Fruit fly (Drosophila melanogaster) whole organism, embryonic: Measurements from ENCODE around the gene ind.

Experiments used
- Ada2b ChIP-seq: fragments of 200-800 bp; sonication (Bioruptor generic); IDR thresholded peaks from 2 replicates; pipeline ENCODE4 v1.3.6; 2022; ENCODE audit warnings: missing biosample characterization, missing genetic modification characterization
- Asciz ChIP-seq: fragments of 200-800 bp; sonication (Bioruptor generic); optimal IDR thresholded peaks from 2 replicates; lab custom pipeline; 2017; ENCODE audit warnings: missing biosample characterization, mild to moderate bottlenecking, missing genetic modification characterization, missing genetic modification reagents
- Awh ChIP-seq: fragments of 200-800 bp; sonication (Bioruptor generic); IDR thresholded peaks from 2 replicates; pipeline ENCODE4, ENCODE4 v1.3.6; 2022; ENCODE audit warnings: missing biosample characterization, missing genetic modification characterization
- Bgb ChIP-seq: fragments of 200-800 bp; sonication (Bioruptor generic); IDR thresholded peaks from 2 replicates; pipeline ENCODE4 v1.3.6; 2022; ENCODE audit warnings: missing biosample characterization, missing genetic modification characterization; ENCODE audit not compliant: partially characterized antibody
- Bteb2 ChIP-seq: fragments of 200-800 bp; sonication (Bioruptor generic); optimal IDR thresholded peaks from 2 replicates; lab custom pipeline; 2016; ENCODE audit warnings: missing biosample characterization, missing genetic modification characterization
- CG10565 ChIP-seq: fragments of 200-800 bp; sonication (Bioruptor generic); optimal IDR thresholded peaks from 3 replicates; lab custom pipeline; 2016; ENCODE audit warnings: missing biosample characterization, mild to moderate bottlenecking, missing genetic modification characterization
- CG10654 ChIP-seq: fragments of 200-800 bp; sonication (Bioruptor generic); optimal IDR thresholded peaks from 2 replicates; lab custom pipeline; 2016; ENCODE audit warnings: missing biosample characterization, missing genetic modification characterization
- CG11085 ChIP-seq: fragments of 200-800 bp; sonication (Bioruptor generic); IDR thresholded peaks from 2 replicates; pipeline ENCODE4 v1.3.6; 2022; ENCODE audit warnings: missing biosample characterization, missing genetic modification characterization
- CG11456 ChIP-seq: fragments of 200-800 bp; sonication (Bioruptor generic); IDR thresholded peaks from 3 replicates; pipeline ENCODE4 v1.3.6; 2022; ENCODE audit warnings: missing biosample characterization, missing genetic modification characterization
- CG11560 ChIP-seq: fragments of 200-800 bp; sonication (Bioruptor generic); IDR thresholded peaks from 3 replicates; pipeline ENCODE4 v1.3.6; 2022; ENCODE audit warnings: missing biosample characterization, missing genetic modification characterization
- CG12071 ChIP-seq: fragments of 200-800 bp; sonication (Bioruptor generic); optimal IDR thresholded peaks from 3 replicates; lab custom pipeline; 2018; ENCODE audit warnings: missing biosample characterization, mild to moderate bottlenecking, missing genetic modification characterization
- CG12219 ChIP-seq: fragments of 200-800 bp; sonication (Bioruptor generic); optimal IDR thresholded peaks from 3 replicates; lab custom pipeline; 2018; ENCODE audit warnings: missing biosample characterization, mild to moderate bottlenecking, missing genetic modification characterization
- CG12769 ChIP-seq: fragments of 200-800 bp; sonication (Bioruptor generic); optimal IDR thresholded peaks from 2 replicates; lab custom pipeline; 2019; ENCODE audit warnings: missing biosample characterization, mild to moderate bottlenecking, missing genetic modification characterization, moderate library complexity
- CG13424 ChIP-seq: fragments of 200-800 bp; sonication (Bioruptor generic); optimal IDR thresholded peaks from 2 replicates; lab custom pipeline; 2019; ENCODE audit warnings: missing biosample characterization, mild to moderate bottlenecking, missing genetic modification characterization, moderate library complexity
- CG14014 ChIP-seq: fragments of 200-800 bp; sonication (Bioruptor generic); IDR thresholded peaks from 2 replicates; pipeline ENCODE4 v1.3.6; 2022; ENCODE audit warnings: missing biosample characterization, missing genetic modification characterization
- CG14050 ChIP-seq: fragments of 200-800 bp; sonication (Bioruptor generic); IDR thresholded peaks from 3 replicates; pipeline ENCODE4 v1.3.6; 2022; ENCODE audit warnings: missing biosample characterization, missing genetic modification characterization
- CG15073 ChIP-seq: fragments of 200-800 bp; sonication (Bioruptor generic); optimal IDR thresholded peaks from 2 replicates; lab custom pipeline; 2016; ENCODE audit warnings: missing biosample characterization, missing genetic modification characterization
- CG17186 ChIP-seq: fragments of 200-800 bp; sonication (Bioruptor generic); optimal IDR thresholded peaks from 3 replicates; lab custom pipeline; 2017; ENCODE audit warnings: missing biosample characterization, missing genetic modification reagents, missing genetic modification characterization
- CG17328 ChIP-seq: fragments of 200-800 bp; sonication (Bioruptor generic); IDR thresholded peaks from 2 replicates; pipeline ENCODE4 v1.3.6; 2022; ENCODE audit warnings: missing biosample characterization, missing genetic modification characterization
- CG17385 ChIP-seq: fragments of 200-800 bp; sonication (Bioruptor generic); optimal IDR thresholded peaks from 3 replicates; lab custom pipeline; 2018; ENCODE audit warnings: missing biosample characterization, mild to moderate bottlenecking, missing genetic modification characterization
- CG3847 ChIP-seq: fragments of 200-800 bp; sonication (Bioruptor generic); IDR thresholded peaks from 2 replicates; pipeline ENCODE4 v1.3.6; 2022; ENCODE audit warnings: missing biosample characterization, missing genetic modification characterization
- CG6272 ChIP-seq: fragments of 200-800 bp; sonication (Bioruptor generic); IDR thresholded peaks from 2 replicates; pipeline ENCODE4 v1.3.6; 2022; ENCODE audit warnings: missing biosample characterization, missing genetic modification characterization
- CG6765 ChIP-seq: fragments of 200-800 bp; sonication (Bioruptor generic); optimal IDR thresholded peaks from 3 replicates; lab custom pipeline; 2017; ENCODE audit warnings: missing biosample characterization, mild to moderate bottlenecking, missing genetic modification characterization
- CG7556 ChIP-seq: fragments of 200-800 bp; sonication (Bioruptor generic); optimal IDR thresholded peaks from 2 replicates; lab custom pipeline; 2017; ENCODE audit warnings: missing biosample characterization, mild to moderate bottlenecking, missing genetic modification characterization
- CG9609 ChIP-seq: fragments of 200-800 bp; sonication (Bioruptor generic); optimal IDR thresholded peaks from 3 replicates; lab custom pipeline; 2016; ENCODE audit warnings: missing biosample characterization, missing genetic modification characterization
- CG9876 ChIP-seq: fragments of 200-800 bp; sonication (Bioruptor generic); optimal IDR thresholded peaks from 2 replicates; lab custom pipeline; 2016; ENCODE audit warnings: missing biosample characterization, missing genetic modification characterization
- CG9932 ChIP-seq: fragments of 200-800 bp; sonication (Bioruptor generic); IDR thresholded peaks from 2 replicates; pipeline ENCODE4 v1.3.6; 2022; ENCODE audit warnings: missing biosample characterization, missing genetic modification characterization
- Kr ChIP-seq: fragments of 200-800 bp; sonication (Bioruptor generic); optimal IDR thresholded peaks from 2 replicates; lab custom pipeline; 2017; ENCODE audit warnings: missing biosample characterization, mild to moderate bottlenecking, missing genetic modification characterization
- Lpt ChIP-seq: fragments of >200 bp; optimal IDR thresholded peaks from 2 replicates; lab custom pipeline; 2018; ENCODE audit warnings: missing biosample characterization, missing genetic modification characterization
- MBD-R2 ChIP-seq: fragments of 200-800 bp; sonication (Bioruptor generic); IDR thresholded peaks from 2 replicates; pipeline ENCODE4 v1.3.6; 2022; ENCODE audit warnings: missing biosample characterization, missing genetic modification characterization
- MESR4 ChIP-seq: fragments of 200-800 bp; sonication (Bioruptor generic); optimal IDR thresholded peaks from 2 replicates; lab custom pipeline; 2018; ENCODE audit warnings: missing biosample characterization, mild to moderate bottlenecking, missing genetic modification characterization, moderate library complexity
- NC2α ChIP-seq: fragments of 200-800 bp; sonication (Bioruptor generic); optimal IDR thresholded peaks from 2 replicates; lab custom pipeline; 2016; ENCODE audit warnings: missing biosample characterization, missing genetic modification characterization
- NC2β ChIP-seq: fragments of 200-800 bp; sonication (Bioruptor generic); optimal IDR thresholded peaks from 2 replicates; lab custom pipeline; 2016; ENCODE audit warnings: missing biosample characterization, missing genetic modification characterization
- NK7.1 ChIP-seq: fragments of 200-800 bp; sonication (Bioruptor generic); optimal IDR thresholded peaks from 3 replicates; lab custom pipeline; 2016; ENCODE audit warnings: missing biosample characterization, missing genetic modification characterization
- Sox100B ChIP-seq: fragments of 200-800 bp; sonication (Bioruptor generic); optimal IDR thresholded peaks from 3 replicates; lab custom pipeline; 2018; ENCODE audit warnings: missing biosample characterization, mild to moderate bottlenecking, missing genetic modification characterization
- Sry-β ChIP-seq: fragments of 200-800 bp; sonication (Bioruptor generic); optimal IDR thresholded peaks from 2 replicates; lab custom pipeline; 2018; ENCODE audit warnings: missing biosample characterization, mild to moderate bottlenecking, missing genetic modification characterization, moderate library complexity
- Stat92E ChIP-seq, 3 experiments: fragments of >200 bp in 2 of 3; fragments of 200-800 bp in 1 of 3; sonication (Bioruptor generic) in 1 of 3; optimal IDR thresholded peaks; 2 replicates each; lab custom pipeline; 2017 to 2019; ENCODE audit warnings: missing biosample characterization in 3 of 3, missing genetic modification characterization in 3 of 3, mild to moderate bottlenecking in 1 of 3, moderate library complexity in 1 of 3
- Trl ChIP-seq, 3 experiments: fragments of >200 bp in 2 of 3; fragments of 200-800 bp in 1 of 3; sonication (Bioruptor generic) in 1 of 3; optimal IDR thresholded peaks; 2 replicates in 1 of 3; 3 replicates in 2 of 3; lab custom pipeline; 2016 to 2017; ENCODE audit warnings: missing biosample characterization in 1 of 3, missing genetic modification characterization in 1 of 3
- ac ChIP-seq: fragments of 200-800 bp; sonication (Bioruptor generic); optimal IDR thresholded peaks from 3 replicates; lab custom pipeline; 2017; ENCODE audit warnings: missing biosample characterization, mild to moderate bottlenecking, missing genetic modification characterization
- bigmax ChIP-seq: fragments of 200-800 bp; sonication (Bioruptor generic); optimal IDR thresholded peaks from 2 replicates; lab custom pipeline; 2018; ENCODE audit warnings: missing biosample characterization, mild to moderate bottlenecking, missing genetic modification characterization
- bowl ChIP-seq: fragments of 200-800 bp; sonication (Bioruptor generic); IDR thresholded peaks from 2 replicates; pipeline ENCODE4 v1.3.6; 2022; ENCODE audit warnings: missing biosample characterization, missing genetic modification characterization
- cwo ChIP-seq: fragments of 200-800 bp; sonication (Bioruptor generic); optimal IDR thresholded peaks from 3 replicates; lab custom pipeline; 2017; ENCODE audit warnings: missing biosample characterization, missing genetic modification characterization, mild to moderate bottlenecking, moderate library complexity, missing genetic modification reagents
- esg ChIP-seq: fragments of 200-800 bp; sonication (Bioruptor generic); conservative IDR thresholded peaks from 2 replicates; pipeline ENCODE4 v1.3.6; 2022; ENCODE audit warnings: missing biosample characterization, missing genetic modification characterization
- fru ChIP-seq: fragments of >200 bp; optimal IDR thresholded peaks from 2 replicates; lab custom pipeline; 2017
- gcm ChIP-seq: fragments of 200-800 bp; sonication (Bioruptor generic); optimal IDR thresholded peaks from 2 replicates; lab custom pipeline; 2019; ENCODE audit warnings: missing biosample characterization, mild to moderate bottlenecking, missing genetic modification characterization, moderate library complexity
- grn ChIP-seq: fragments of 200-800 bp; sonication (Bioruptor generic); optimal IDR thresholded peaks from 3 replicates; lab custom pipeline; 2017; ENCODE audit warnings: missing biosample characterization, missing genetic modification characterization
- kay ChIP-seq: fragments of 200-800 bp; sonication (Bioruptor generic); optimal IDR thresholded peaks from 2 replicates; lab custom pipeline; 2016; ENCODE audit warnings: missing biosample characterization, missing genetic modification characterization
- ranshi ChIP-seq: fragments of 200-800 bp; sonication (Bioruptor generic); IDR thresholded peaks from 2 replicates; pipeline ENCODE4 v1.3.6; 2022; ENCODE audit warnings: missing biosample characterization, missing genetic modification characterization
- sens ChIP-seq: fragments of 200-800 bp; sonication (Bioruptor generic); peaks from one replicate; lab custom pipeline; 2016; ENCODE audit warnings: missing biosample characterization, missing genetic modification characterization
- tgo ChIP-seq: fragments of 200-800 bp; sonication (Bioruptor generic); IDR thresholded peaks from 3 replicates; pipeline ENCODE4 v1.3.6; 2022; ENCODE audit warnings: missing biosample characterization, missing genetic modification characterization
- trh ChIP-seq: fragments of 200-800 bp; sonication (Bioruptor generic); optimal IDR thresholded peaks from 2 replicates; lab custom pipeline; 2016; ENCODE audit warnings: missing biosample characterization, missing genetic modification characterization
- unc-4 ChIP-seq: fragments of 200-800 bp; sonication (Bioruptor generic); IDR thresholded peaks from 2 replicates; pipeline ENCODE4 v1.3.6; 2022; ENCODE audit warnings: missing biosample characterization, missing genetic modification characterization; ENCODE audit not compliant: partially characterized antibody

The ind gene

DNA sequence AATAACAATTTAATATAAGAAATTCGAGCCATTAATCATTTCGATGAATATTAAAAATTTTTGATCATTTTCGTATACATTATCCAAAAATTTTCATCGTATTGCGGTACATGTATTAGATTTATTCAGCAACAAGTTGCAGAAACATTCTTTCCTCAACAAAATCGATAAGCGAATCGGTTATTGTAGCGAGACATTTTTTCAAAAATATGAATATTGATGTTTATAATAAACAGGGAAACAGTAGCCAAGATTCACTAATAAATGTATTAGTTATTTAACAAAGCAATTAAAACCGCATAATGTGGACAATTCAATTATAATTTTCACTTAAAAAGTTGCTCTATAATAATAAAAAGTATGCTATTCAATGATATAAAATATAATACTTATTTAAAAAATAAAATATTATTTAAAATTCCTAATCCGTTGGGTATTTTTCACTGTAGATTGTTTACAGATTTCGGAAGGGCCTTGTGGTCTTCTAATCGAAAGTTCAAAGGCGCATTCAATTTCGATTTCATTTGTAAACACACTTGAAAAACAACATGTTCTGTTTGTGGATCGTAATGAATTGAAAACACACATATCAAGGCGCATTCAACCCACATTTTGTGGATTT lies 45.5 kb upstream of the ind start (continued):
- peak; percentile 17 for TF ChIP-seq CG7556 (GFP tag; lab: Kevin White, UChicago)
- TF ChIP-seq CG11456 = no peak
- no peak for TF ChIP-seq Lpt
- no peak for TF ChIP-seq bowl (GFP tag; lab: Robert Waterston, UW)
- TF ChIP-seq CG10565 = no peak
- TF ChIP-seq MESR4 = no peak
- no peak for TF ChIP-seq Awh (GFP tag; lab: Robert Waterston, UW)
- no peak for TF ChIP-seq Bgb (GFP tag; lab: Robert Waterston, UW)
- no peak for TF ChIP-seq esg (GFP tag; lab: Robert Waterston, UW)
- peak; percentile 62 for TF ChIP-seq cwo (GFP tag; lab: Kevin White, UChicago)
- TF ChIP-seq CG9876 (GFP tag; lab: Kevin White, UChicago) = no peak
- peak; percentile 37 for TF ChIP-seq Sox100B (GFP tag; lab: Kevin White, UChicago)
- no peak for TF ChIP-seq Asciz (GFP tag; lab: Kevin White, UChicago)
- no peak for TF ChIP-seq CG12769 (tag; lab: Kevin White, UChicago)
- no peak for TF ChIP-seq grn
- TF ChIP-seq CG10654 (GFP tag; lab: Kevin White, UChicago) = no peak
- TF ChIP-seq Kr (GFP tag; lab: Kevin White, UChicago) = no peak
- TF ChIP-seq Sry-β = no peak
- no peak for TF ChIP-seq bigmax (GFP tag; lab: Kevin White, UChicago)
- no peak for TF ChIP-seq trh (GFP tag; lab: Kevin White, UChicago)
- no peak for TF ChIP-seq ac (GFP tag; lab: Kevin White, UChicago)
- TF ChIP-seq Bteb2 (GFP tag; lab: Kevin White, UChicago) = no peak
- no peak for TF ChIP-seq fru (lab: Kevin White, UChicago)
- no peak for TF ChIP-seq CG9932 (GFP tag; lab: Robert Waterston, UW)
- TF ChIP-seq Trl (optimal IDR thresholded peaks at IDR 0.05; lab: Kevin White, UChicago) = no peak
- TF ChIP-seq Trl (GFP tag; optimal IDR thresholded peaks at IDR 0.05; lab: Kevin White, UChicago) = no peak
- no peak for TF ChIP-seq sens
- TF ChIP-seq gcm (GFP tag; lab: Kevin White, UChicago) = peak; percentile 7
- TF ChIP-seq MBD-R2 = no peak
- TF ChIP-seq CG17186 = no peak
- no peak for TF ChIP-seq CG11085 (GFP tag; lab: Robert Waterston, UW)
- TF ChIP-seq CG15073 (GFP tag; lab: Kevin White, UChicago) = no peak
- no peak for TF ChIP-seq tgo
- TF ChIP-seq CG11560 (tag; lab: Robert Waterston, UW) = no peak
- no peak for TF ChIP-seq kay (GFP tag; lab: Kevin White, UChicago)
- TF ChIP-seq CG6272 = no peak
- TF ChIP-seq CG14050 (GFP tag; lab: Robert Waterston, UW) = no peak
- TF ChIP-seq CG17328 (GFP tag; lab: Robert Waterston, UW) = no peak
- TF ChIP-seq CG3847 = no peak
- TF ChIP-seq ranshi (GFP tag; lab: Robert Waterston, UW) = no peak
- no peak for TF ChIP-seq CG12219 (GFP tag; lab: Kevin White, UChicago)
- no peak for TF ChIP-seq CG9609 (GFP tag; lab: Kevin White, UChicago)
- peak; percentile 56 for TF ChIP-seq CG13424 (tag; lab: Kevin White, UChicago)
- TF ChIP-seq CG6765 (GFP tag; lab: Kevin White, UChicago) = no peak
- TF ChIP-seq Stat92E (GFP tag; optimal IDR thresholded peaks at IDR 0.05; lab: Kevin White, UChicago) = no peak
- TF ChIP-seq CG17385 = peak; percentile 10
- no peak for TF ChIP-seq NC2α (GFP tag; lab: Kevin White, UChicago)
- TF ChIP-seq unc-4 (GFP tag; lab: Robert Waterston, UW) = no peak
- no peak for TF ChIP-seq NC2β (GFP tag; lab: Kevin White, UChicago)
- no peak for TF ChIP-seq CG12071
- no peak for TF ChIP-seq Ada2b (GFP tag; lab: Robert Waterston, UW)
- TF ChIP-seq CG14014 = no peak
- TF ChIP-seq NK7.1 (GFP tag; lab: Kevin White, UChicago) = no peak
